Fruit fly (Drosophila melanogaster) whole organism, wandering third instar larva: ENCODE results near the gene jar.

Source experiments
- Abd-B ChIP-seq: fragments of >200 bp; optimal IDR thresholded peaks from 2 replicates; lab custom pipeline; 2017; ENCODE audit warnings: missing biosample characterization, missing genetic modification characterization
- CG32264 ChIP-seq: fragments of 200-800 bp; sonication (Bioruptor generic); optimal IDR thresholded peaks from 2 replicates; lab custom pipeline; 2016; ENCODE audit warnings: missing biosample characterization, missing genetic modification characterization
- CrebA ChIP-seq: fragments of 200-800 bp; sonication (Bioruptor generic); optimal IDR thresholded peaks from 2 replicates; lab custom pipeline; 2016; ENCODE audit warnings: missing biosample characterization, mild to moderate bottlenecking, missing genetic modification characterization, borderline replicate concordance
- Dfd ChIP-seq: fragments of >200 bp; optimal IDR thresholded peaks from 2 replicates; lab custom pipeline; 2017; ENCODE audit warnings: missing biosample characterization, missing genetic modification characterization
- Dif ChIP-seq: fragments of 200-275, 200-300 bp; sonication (Bioruptor generic); optimal IDR thresholded peaks from 2 replicates; lab custom pipeline; 2018; ENCODE audit warnings: missing biosample characterization, missing genetic modification characterization; ENCODE audit not compliant: partially characterized antibody
- GATAd ChIP-seq: sonication (Bioruptor generic); optimal IDR thresholded peaks from 2 replicates; lab custom pipeline; 2016; ENCODE audit warnings: missing biosample characterization, missing genetic modification characterization
- Hr78 ChIP-seq: fragments of >200 bp; optimal IDR thresholded peaks from 2 replicates; lab custom pipeline; 2017; ENCODE audit warnings: missing biosample characterization, missing genetic modification characterization
- Hr83 ChIP-seq: fragments of 200-300 bp; sonication (Bioruptor generic); optimal IDR thresholded peaks from 2 replicates; lab custom pipeline; 2016; ENCODE audit warnings: missing biosample characterization, mild to moderate bottlenecking, missing genetic modification characterization, moderate library complexity; ENCODE audit not compliant: poor library complexity, severe bottlenecking
- Myc ChIP-seq: fragments of >200 bp; optimal IDR thresholded peaks from 2 replicates; lab custom pipeline; 2017
- OdsH ChIP-seq: fragments of 200-800 bp; sonication (Bioruptor generic); optimal IDR thresholded peaks from 2 replicates; lab custom pipeline; 2016; ENCODE audit warnings: missing biosample characterization, mild to moderate bottlenecking, missing genetic modification characterization
- Rel ChIP-seq, 2 experiments: fragments of 200-800 bp; sonication (Bioruptor generic) in 1 of 2; optimal IDR thresholded peaks; 2 replicates in 1 of 2; 3 replicates in 1 of 2; lab custom pipeline; 2016 to 2019; ENCODE audit warnings: mild to moderate bottlenecking in 2 of 2, missing biosample characterization in 2 of 2, missing genetic modification characterization in 2 of 2, moderate library complexity in 1 of 2
- Sp1 ChIP-seq: fragments of 200-800 bp; sonication (Bioruptor generic); optimal IDR thresholded peaks from 3 replicates; lab custom pipeline; 2019; ENCODE audit warnings: missing biosample characterization, mild to moderate bottlenecking, missing genetic modification characterization, moderate library complexity
- Vsx2 ChIP-seq: fragments of 200-300, 225-300 bp; sonication (Bioruptor generic); optimal IDR thresholded peaks from 2 replicates; lab custom pipeline; 2018; ENCODE audit warnings: missing biosample characterization, missing genetic modification characterization; ENCODE audit not compliant: partially characterized antibody
- br ChIP-seq: fragments of 200-800 bp; sonication (Bioruptor generic); optimal IDR thresholded peaks from 2 replicates; lab custom pipeline; 2016; ENCODE audit warnings: missing biosample characterization, missing genetic modification characterization
- brk ChIP-seq: fragments of 200-800 bp; sonication (Bioruptor generic); optimal IDR thresholded peaks from 2 replicates; lab custom pipeline; 2016; ENCODE audit warnings: missing biosample characterization, mild to moderate bottlenecking, missing genetic modification characterization
- dl ChIP-seq, 2 experiments: fragments of 175-275, 200-275 bp in 1 of 2; fragments of 200-275 bp in 1 of 2; sonication (Bioruptor generic); optimal IDR thresholded peaks; lab custom pipeline; 2018; ENCODE audit warnings: mild to moderate bottlenecking in 2 of 2, missing biosample characterization in 2 of 2, missing genetic modification characterization in 2 of 2, moderate library complexity in 2 of 2; ENCODE audit not compliant: partially characterized antibody in 2 of 2, insufficient read depth in 1 of 2
- dsf ChIP-seq: sonication (Bioruptor generic); optimal IDR thresholded peaks from 2 replicates; lab custom pipeline; 2016; ENCODE audit warnings: missing biosample characterization, missing genetic modification characterization, borderline replicate concordance
- foxo ChIP-seq, 2 experiments: fragments of 200-800 bp; sonication (Bioruptor generic); optimal IDR thresholded peaks; 2 replicates in 1 of 2; 3 replicates in 1 of 2; lab custom pipeline; 2016 to 2017; ENCODE audit warnings: missing biosample characterization in 2 of 2, missing genetic modification characterization in 2 of 2
- fru ChIP-seq: fragments of 200-800 bp; sonication (Bioruptor generic); optimal IDR thresholded peaks from 3 replicates; lab custom pipeline; 2016; ENCODE audit warnings: missing biosample characterization, mild to moderate bottlenecking, missing genetic modification characterization
- h ChIP-seq: fragments of 200-800 bp; sonication (Bioruptor generic); optimal IDR thresholded peaks from 3 replicates; lab custom pipeline; 2016; ENCODE audit warnings: missing biosample characterization, mild to moderate bottlenecking, missing genetic modification characterization
- jim ChIP-seq: fragments of 175-275, 200-325 bp; sonication (Bioruptor generic); optimal IDR thresholded peaks from 2 replicates; lab custom pipeline; 2016; ENCODE audit warnings: missing biosample characterization, mild to moderate bottlenecking, missing genetic modification characterization
- lola ChIP-seq: fragments of >200 bp; optimal IDR thresholded peaks from 2 replicates; lab custom pipeline; 2017; ENCODE audit warnings: missing biosample characterization, missing genetic modification characterization
- psq ChIP-seq: fragments of 200-800 bp; sonication (Bioruptor generic); optimal IDR thresholded peaks from 3 replicates; lab custom pipeline; 2017; ENCODE audit warnings: missing biosample characterization, mild to moderate bottlenecking, missing genetic modification characterization, moderate library complexity
- rgr ChIP-seq: fragments of 200-800 bp; sonication (Bioruptor generic); optimal IDR thresholded peaks from 3 replicates; lab custom pipeline; 2016; ENCODE audit warnings: missing biosample characterization, mild to moderate bottlenecking, missing genetic modification characterization
- sage ChIP-seq: fragments of 200-800 bp; sonication (Bioruptor generic); optimal IDR thresholded peaks from 2 replicates; lab custom pipeline; 2016; ENCODE audit warnings: missing biosample characterization, mild to moderate bottlenecking, missing genetic modification characterization
- tai ChIP-seq: sonication (Bioruptor generic); optimal IDR thresholded peaks from 2 replicates; lab custom pipeline; 2016; ENCODE audit warnings: missing biosample characterization, missing genetic modification characterization
- usp ChIP-seq: fragments of >200 bp; optimal IDR thresholded peaks from 2 replicates; lab custom pipeline; 2017; ENCODE audit warnings: missing biosample characterization, missing genetic modification characterization

Gene jar

DNA sequence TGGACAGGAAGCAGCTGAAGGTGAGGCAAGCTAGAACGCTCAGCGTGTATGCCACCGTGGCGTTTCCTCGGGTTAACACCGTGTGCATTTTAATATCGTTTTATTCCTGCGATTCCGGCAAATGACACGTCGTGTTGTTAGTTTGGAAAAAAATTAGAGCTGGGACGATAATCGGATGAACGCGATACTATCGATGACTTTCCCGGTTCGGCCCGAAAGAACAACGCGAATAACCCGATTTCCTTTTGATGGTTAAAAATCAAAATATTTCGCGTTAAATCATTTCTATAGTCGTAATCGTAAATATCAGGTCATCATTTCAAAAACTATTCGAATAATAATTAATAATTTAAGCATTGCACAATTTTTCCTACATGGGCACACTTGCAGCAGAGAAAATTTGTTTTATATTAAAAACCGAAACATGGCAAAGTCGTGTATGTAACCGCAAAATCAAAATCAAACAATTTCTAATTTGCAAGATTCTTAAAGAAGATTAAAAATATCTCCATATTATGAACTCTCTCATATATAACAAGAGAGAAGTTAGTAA lies 41.1 kb downstream of the jar start, which contains the start of gene Spase22-23:
Gene Spase22-23 (minus strand): TSS at position 166 of the 553 bp plus-strand sequence.
- no peak for TF ChIP-seq Dfd (GFP tag; lab: Kevin White, UChicago)
- no peak for TF ChIP-seq rgr (GFP tag; lab: Kevin White, UChicago)
- no peak for TF ChIP-seq dl (GFP tag; optimal IDR thresholded peaks at IDR 0.05; lab: Kevin White, UChicago; ENCODE audit: insufficient read depth in 1 of 2, partially characterized antibody in 2 of 2)
- no peak for TF ChIP-seq foxo (GFP tag; optimal IDR thresholded peaks at IDR 0.05; lab: Kevin White, UChicago)
- TF ChIP-seq GATAd (GFP tag; lab: Kevin White, UChicago): no peak
- no peak for TF ChIP-seq Hr78 (GFP tag; lab: Kevin White, UChicago)
- no peak for TF ChIP-seq brk (GFP tag; lab: Kevin White, UChicago)
- peak; percentile 27 for TF ChIP-seq sage
- no peak for TF ChIP-seq Sp1 (GFP tag; lab: Kevin White, UChicago)
- no peak for TF ChIP-seq lola
- no peak for TF ChIP-seq fru (GFP tag; lab: Kevin White, UChicago)
- TF ChIP-seq Dif (GFP tag; lab: Kevin White, UChicago): no peak
- no peak for TF ChIP-seq Vsx2 (GFP tag; lab: Kevin White, UChicago)
- peak; percentile 44 for TF ChIP-seq dsf
- TF ChIP-seq tai (GFP tag; lab: Kevin White, UChicago): no peak

DNA sequence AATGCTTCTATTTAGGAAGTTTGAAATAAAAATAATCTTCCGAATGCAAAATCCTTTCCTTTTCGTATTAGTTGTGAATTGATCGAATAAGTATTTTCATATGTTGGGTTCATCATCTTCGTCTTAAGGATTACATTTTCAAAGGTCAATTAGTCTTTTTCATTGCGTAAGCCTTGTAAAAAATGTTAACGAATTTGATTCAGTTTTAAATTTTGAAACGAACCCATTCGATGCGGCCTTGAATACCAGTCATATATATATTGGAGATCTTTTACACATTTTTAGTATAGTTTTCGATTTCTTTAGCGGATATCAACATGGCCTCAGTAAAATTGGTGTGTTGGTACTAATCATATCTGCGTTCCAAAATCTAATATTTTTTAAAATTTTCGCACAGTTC lies 42.4 kb downstream of the jar start, which contains the start of gene Acp95EF:
Gene Acp95EF (plus strand): TSS at position 301 of the 400 bp plus-strand sequence.
- TF ChIP-seq jim (GFP tag; lab: Kevin White, UChicago) (no peak), br (GFP tag; lab: Kevin White, UChicago) (no peak), Hr83 (GFP tag; lab: Kevin White, UChicago) (no peak), Dfd (GFP tag; lab: Kevin White, UChicago) (no peak), rgr (GFP tag; lab: Kevin White, UChicago) (no peak), h (GFP tag; lab: Kevin White, UChicago) (no peak), Vsx2 (GFP tag; lab: Kevin White, UChicago) (no peak), Rel (GFP tag; optimal IDR thresholded peaks at IDR 0.05; lab: Kevin White, UChicago) (no peak), Rel (tag; optimal IDR thresholded peaks at IDR 0.05; lab: Kevin White, UChicago) (no peak)

DNA sequence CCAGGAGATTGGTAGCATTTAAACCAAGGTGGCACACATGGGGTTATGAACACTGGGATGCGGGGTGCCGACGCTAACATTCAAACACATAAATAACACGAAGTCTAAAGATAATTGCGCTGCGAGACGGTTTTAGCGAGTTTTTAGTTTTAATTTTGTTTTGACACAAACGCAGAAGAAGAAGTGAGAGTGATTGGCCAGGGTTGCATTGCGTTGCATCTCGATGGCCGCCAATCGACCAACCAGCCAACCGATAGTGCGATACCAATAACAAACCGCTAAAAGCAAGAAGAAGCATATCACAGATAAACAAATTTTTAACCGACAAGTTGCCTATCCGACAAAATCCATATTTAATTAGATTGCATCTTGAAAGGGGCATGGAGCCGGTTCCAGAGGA lies 44.3 kb downstream of the jar start, which contains the start of the genes Spps and CG13609:
Gene Spps (minus strand): TSS at position 191 of the 400 bp plus-strand sequence.
Gene CG13609 (plus strand): TSS at position 280 of the 400 bp plus-strand sequence.
- TF ChIP-seq psq (GFP tag; lab: Kevin White, UChicago) (peak; percentile 11), Myc (lab: Kevin White, UChicago) (peak; percentile 6), dl (GFP tag; optimal IDR thresholded peaks at IDR 0.05; lab: Kevin White, UChicago; ENCODE audit: insufficient read depth in 1 of 2, partially characterized antibody in 2 of 2) (no peak), lola (no peak), sage (no peak), OdsH (no peak), Dfd (GFP tag; lab: Kevin White, UChicago) (no peak), brk (GFP tag; lab: Kevin White, UChicago) (no peak), Rel (GFP tag; optimal IDR thresholded peaks at IDR 0.05; lab: Kevin White, UChicago) (no peak), Rel (tag; optimal IDR thresholded peaks at IDR 0.05; lab: Kevin White, UChicago) (peak; percentile 27), foxo (GFP tag; optimal IDR thresholded peaks at IDR 0.05; lab: Kevin White, UChicago) (peak in 1 of 2 experiments; percentile 10), CG32264 (GFP tag; lab: Kevin White, UChicago) (no peak), usp (GFP tag; lab: Kevin White, UChicago) (no peak), CrebA (no peak), GATAd (GFP tag; lab: Kevin White, UChicago) (no peak), dsf (no peak), tai (GFP tag; lab: Kevin White, UChicago) (no peak), Vsx2 (GFP tag; lab: Kevin White, UChicago) (no peak), h (GFP tag; lab: Kevin White, UChicago) (no peak), Abd-B (GFP tag; lab: Kevin White, UChicago) (no peak), Dif (GFP tag; lab: Kevin White, UChicago) (no peak), Sp1 (GFP tag; lab: Kevin White, UChicago) (peak; percentile 36)
